Fruit fly (Drosophila melanogaster) S2 (cell line): ENCODE results near the gene Phf7.
"Not testable (repeated sequence)": the region's sequence is repeated elsewhere in the genome, so short reads cannot be mapped to it uniquely, and the experiment has no call there.

Experiments used
- CG8478 ChIP-seq: fragments of >200 bp; optimal IDR thresholded peaks from 2 replicates; lab custom pipeline; 2018
- CTCF ChIP-seq, 2 experiments: fragments of >200 bp; optimal IDR thresholded peaks; 2 replicates each; lab custom pipeline; 2018

Phf7 gene

DNA sequence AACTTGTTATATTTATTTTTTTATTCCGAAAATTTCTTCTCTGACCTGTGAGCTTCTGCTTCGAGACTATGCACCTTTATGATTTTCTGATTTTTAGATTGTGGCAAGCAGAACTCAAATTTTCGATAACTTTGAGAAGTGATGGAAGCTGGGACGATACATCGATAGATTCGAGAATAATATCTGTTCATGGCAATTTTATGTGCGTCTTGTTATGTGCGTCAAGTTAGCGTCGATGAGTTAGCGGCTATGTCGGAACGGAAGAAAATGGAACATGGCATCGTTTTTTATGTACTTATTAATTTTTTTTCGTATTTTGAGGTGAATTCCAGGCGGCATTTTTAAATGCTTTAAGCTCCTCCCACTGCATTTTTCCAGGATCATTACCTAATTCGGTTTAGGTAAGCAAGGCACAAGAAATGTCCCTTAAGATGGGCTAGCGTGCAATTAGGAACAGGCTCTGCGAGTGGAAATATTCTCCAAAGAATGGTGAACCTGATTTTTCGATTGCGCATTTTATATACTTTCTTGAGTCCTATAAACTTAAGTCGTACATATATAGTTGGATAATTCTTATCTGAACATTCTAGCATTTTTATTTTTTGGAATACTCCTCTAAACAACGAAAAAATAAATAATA, at the start of gene Phf7:
TSS of gene Phf7 (minus strand) at position 58 of the 640 bp plus-strand sequence.
- no peak for TF ChIP-seq CG8478 (lab: Kevin White, UChicago)
- peak in 1 of 2 experiments; percentile 30 for TF ChIP-seq CTCF (optimal IDR thresholded peaks at IDR 0.05; lab: Kevin White, UChicago)

DNA sequence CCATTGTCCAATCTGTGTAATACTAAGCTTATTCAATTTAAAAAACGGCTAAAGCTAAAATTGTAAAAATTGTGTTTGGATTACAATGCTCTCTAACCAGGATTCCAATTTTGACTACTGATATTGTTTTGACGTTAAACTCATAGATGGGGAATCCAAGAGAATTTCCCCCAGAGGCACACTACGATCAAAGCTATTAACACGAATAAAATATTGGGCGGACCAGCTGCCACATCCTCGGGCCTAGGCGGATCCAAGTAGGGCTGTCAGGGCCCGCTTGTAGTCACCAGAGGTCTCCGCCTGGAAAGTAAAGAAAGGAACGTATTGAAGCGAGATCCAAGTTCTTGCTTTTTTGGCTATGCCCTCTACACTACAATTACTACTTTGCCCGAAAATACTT, 43.9 kb upstream of the Phf7 start, which contains the start of gene SdicB:
TSS of gene SdicB (minus strand) at position 101 of the 400 bp plus-strand sequence.
- TF ChIP-seq CG8478 (lab: Kevin White, UChicago); CTCF (optimal IDR thresholded peaks at IDR 0.05; lab: Kevin White, UChicago): not testable (repeated sequence)

DNA sequence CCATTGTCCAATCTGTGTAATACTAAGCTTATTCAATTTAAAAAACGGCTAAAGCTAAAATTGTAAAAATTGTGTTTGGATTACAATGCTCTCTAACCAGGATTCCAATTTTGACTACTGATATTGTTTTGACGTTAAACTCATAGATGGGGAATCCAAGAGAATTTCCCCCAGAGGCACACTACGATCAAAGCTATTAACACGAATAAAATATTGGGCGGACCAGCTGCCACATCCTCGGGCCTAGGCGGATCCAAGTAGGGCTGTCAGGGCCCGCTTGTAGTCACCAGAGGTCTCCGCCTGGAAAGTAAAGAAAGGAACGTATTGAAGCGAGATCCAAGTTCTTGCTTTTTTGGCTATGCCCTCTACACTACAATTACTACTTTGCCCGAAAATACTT, 36.2 kb upstream of the Phf7 start, which contains the start of gene SdicA:
TSS of gene SdicA (minus strand) at position 101 of the 400 bp plus-strand sequence.
- TF ChIP-seq CTCF (optimal IDR thresholded peaks at IDR 0.05; lab: Kevin White, UChicago); CG8478 (lab: Kevin White, UChicago): not testable (repeated sequence)

DNA sequence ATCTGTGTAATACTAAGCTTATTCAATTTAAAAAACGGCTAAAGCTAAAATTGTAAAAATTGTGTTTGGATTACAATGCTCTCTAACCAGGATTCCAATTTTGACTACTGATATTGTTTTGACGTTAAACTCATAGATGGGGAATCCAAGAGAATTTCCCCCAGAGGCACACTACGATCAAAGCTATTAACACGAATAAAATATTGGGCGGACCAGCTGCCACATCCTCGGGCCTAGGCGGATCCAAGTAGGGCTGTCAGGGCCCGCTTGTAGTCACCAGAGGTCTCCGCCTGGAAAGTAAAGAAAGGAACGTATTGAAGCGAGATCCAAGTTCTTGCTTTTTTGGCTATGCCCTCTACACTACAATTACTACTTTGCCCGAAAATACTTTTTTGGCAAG, 28.5 kb upstream of the Phf7 start, which contains the start of gene Sdic3:
TSS of gene Sdic3 (minus strand) at position 101 of the 400 bp plus-strand sequence.
- TF ChIP-seq CG8478 (lab: Kevin White, UChicago); CTCF (optimal IDR thresholded peaks at IDR 0.05; lab: Kevin White, UChicago): not testable (repeated sequence)

DNA sequence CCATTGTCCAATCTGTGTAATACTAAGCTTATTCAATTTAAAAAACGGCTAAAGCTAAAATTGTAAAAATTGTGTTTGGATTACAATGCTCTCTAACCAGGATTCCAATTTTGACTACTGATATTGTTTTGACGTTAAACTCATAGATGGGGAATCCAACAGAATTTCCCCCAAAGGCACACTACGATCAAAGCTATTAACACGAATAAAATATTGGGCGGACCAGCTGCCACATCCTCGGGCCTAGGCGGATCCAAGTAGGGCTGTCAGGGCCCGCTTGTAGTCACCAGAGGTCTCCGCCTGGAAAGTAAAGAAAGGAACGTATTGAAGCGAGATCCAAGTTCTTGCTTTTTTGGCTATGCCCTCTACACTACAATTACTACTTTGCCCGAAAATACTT, 20.8 kb upstream of the Phf7 start, which contains the start of gene Sdic2:
TSS of gene Sdic2 (minus strand) at position 101 of the 400 bp plus-strand sequence.
- not testable (repeated sequence) for TF ChIP-seq CG8478 (lab: Kevin White, UChicago); CTCF (optimal IDR thresholded peaks at IDR 0.05; lab: Kevin White, UChicago)

DNA sequence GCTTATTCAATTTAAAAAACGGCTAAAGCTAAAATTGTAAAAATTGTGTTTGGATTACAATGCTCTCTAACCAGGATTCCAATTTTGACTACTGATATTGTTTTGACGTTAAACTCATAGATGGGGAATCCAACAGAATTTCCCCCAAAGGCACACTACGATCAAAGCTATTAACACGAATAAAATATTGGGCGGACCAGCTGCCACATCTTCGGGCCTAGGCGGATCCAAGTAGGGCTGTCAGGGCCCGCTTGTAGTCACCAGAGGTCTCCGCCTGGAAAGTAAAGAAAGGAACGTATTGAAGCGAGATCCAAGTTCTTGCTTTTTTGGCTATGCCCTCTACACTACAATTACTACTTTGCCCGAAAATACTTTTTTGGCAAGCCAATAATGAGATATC, 12.9 kb upstream of the Phf7 start, which contains the start of gene Sdic1:
TSS of gene Sdic1 (minus strand) at position 101 of the 400 bp plus-strand sequence.
- not testable (repeated sequence) for TF ChIP-seq CG8478 (lab: Kevin White, UChicago); CTCF (optimal IDR thresholded peaks at IDR 0.05; lab: Kevin White, UChicago)

DNA sequence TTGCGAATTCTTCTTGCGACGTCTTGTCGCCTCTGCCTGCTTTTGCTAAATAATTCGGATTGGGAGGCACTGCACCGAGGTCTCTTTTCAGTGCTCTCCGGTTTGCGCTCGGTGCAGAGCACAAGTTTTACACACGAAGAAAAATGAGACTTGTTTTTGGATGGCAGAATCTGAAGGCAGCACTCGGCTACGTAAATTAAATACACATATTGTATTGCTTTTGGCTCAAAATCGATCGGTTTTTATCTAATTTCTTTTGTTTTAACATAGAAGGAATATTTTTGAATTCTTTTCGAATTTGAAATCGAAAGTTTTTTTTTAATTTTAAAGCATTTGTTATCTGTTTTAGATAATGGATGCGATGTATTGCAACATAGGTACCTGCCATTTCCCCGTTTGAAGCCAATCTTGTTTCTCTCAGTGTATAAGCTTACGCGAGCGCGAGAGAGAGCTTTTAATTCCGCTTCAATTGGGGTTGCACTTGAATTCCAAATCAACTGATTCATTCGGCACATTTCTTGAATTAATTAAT, 7.9 kb upstream of the Phf7 start, which contains the start of gene AnxB10:
TSS of gene AnxB10 (minus strand) at position 51 of the 532 bp plus-strand sequence.
- TF ChIP-seq CTCF (optimal IDR thresholded peaks at IDR 0.05; lab: Kevin White, UChicago) (no peak), CG8478 (lab: Kevin White, UChicago) (no peak)

DNA sequence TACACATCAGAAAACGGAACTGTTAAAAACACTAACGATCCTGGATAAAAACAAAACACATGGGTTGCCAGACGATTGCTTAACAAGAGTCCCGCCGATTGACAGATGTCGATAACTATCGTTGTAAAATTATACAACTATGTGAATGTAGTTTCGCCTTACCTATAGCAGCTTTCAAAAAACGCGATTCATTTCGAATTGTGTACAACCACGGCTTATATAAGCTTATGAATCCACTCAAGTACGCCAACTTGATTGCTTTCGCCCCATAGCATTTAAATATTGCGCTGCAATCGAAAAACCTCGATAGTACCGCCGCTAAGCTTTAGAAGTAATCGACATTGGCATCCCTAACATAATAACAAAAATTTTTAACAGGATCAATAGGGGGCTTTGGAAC, 4.3 kb upstream of the Phf7 start, which contains the start of the genes CG9581 and CG9578:
TSS of gene CG9581 (minus strand) at position 84 of the 400 bp plus-strand sequence.
TSS of gene CG9578 (plus strand) at position 325 of the 400 bp plus-strand sequence.
- no peak for TF ChIP-seq CG8478 (lab: Kevin White, UChicago)
- no peak for TF ChIP-seq CTCF (optimal IDR thresholded peaks at IDR 0.05; lab: Kevin White, UChicago)

DNA sequence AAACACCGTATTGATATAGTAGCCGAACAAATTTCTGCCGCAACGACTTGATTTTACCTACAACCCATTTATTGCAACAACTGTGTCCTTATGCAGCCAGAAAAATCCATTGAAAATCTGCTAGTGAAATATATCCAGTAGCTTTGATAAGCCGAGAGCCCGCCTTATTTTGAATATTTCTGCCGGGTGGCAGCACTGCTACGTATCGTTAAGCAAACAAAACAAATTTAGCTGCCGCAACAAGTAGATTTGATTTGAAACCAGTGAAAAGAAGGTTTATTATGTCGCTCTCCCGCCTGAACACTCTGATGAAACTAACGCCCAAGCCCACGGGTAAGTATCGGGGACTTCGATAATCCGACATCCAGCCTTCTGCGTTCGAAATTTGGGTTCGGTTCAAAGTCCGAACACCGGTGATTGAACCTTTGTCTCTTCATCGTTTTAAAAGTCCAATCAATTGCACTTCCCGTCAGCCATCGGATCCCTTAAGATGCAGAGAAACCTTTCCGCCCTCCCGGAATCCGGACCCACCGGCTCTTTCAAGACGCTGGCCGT, 931 bp upstream of the Phf7 start, which contains the start of gene CG9577:
TSS of gene CG9577 (plus strand) at position 190 of the 555 bp plus-strand sequence.
- TF ChIP-seq CG8478 (lab: Kevin White, UChicago) (no peak), CTCF (optimal IDR thresholded peaks at IDR 0.05; lab: Kevin White, UChicago) (no peak)

DNA sequence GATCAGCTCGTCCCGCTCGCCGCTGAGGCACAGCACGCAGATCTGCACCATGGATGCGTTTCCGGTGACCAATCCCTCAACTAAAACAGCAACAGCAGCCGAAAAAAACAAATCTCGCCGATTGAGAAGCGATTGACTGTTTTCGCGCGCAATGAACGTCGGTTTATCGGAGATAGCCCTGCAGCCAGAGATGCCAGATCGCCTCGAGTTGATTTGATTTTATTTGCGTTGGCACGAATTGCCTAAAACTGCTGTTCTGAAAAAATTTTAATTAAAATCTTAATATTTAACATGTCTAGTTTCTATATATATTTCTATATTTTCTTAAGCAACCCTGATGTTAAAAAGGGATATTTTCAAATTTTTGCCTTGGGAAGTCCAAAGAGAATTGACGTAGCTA, 3.0 kb downstream of the Phf7 start:
- no peak for TF ChIP-seq CTCF (optimal IDR thresholded peaks at IDR 0.05; lab: Kevin White, UChicago)

DNA sequence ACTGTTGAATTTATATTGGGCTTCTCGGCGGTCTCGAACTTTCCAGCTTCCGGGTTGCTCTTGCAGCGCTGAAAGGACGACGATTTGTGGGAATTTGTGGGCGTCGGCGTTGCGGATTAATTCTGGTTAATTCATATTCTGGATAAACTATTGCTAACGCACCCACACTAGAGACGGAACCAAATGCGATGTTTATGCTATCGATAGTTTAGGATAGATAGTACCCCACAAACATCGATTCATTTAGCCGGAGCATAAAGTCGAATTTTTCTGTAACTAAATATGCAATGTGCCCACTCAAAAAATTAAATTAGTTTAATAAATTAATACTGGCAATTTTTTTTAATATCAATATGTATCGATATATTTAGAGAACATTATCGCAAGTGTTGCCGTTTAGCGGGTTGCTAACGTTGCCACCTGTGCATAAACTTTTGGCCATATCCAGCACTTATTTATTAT, 5.9 kb downstream of the Phf7 start, which contains the start of gene Rab35:
TSS of gene Rab35 (minus strand) at position 194 of the 462 bp plus-strand sequence.
- TF ChIP-seq CG8478 (lab: Kevin White, UChicago), result no peak
- no peak for TF ChIP-seq CTCF (optimal IDR thresholded peaks at IDR 0.05; lab: Kevin White, UChicago)

DNA sequence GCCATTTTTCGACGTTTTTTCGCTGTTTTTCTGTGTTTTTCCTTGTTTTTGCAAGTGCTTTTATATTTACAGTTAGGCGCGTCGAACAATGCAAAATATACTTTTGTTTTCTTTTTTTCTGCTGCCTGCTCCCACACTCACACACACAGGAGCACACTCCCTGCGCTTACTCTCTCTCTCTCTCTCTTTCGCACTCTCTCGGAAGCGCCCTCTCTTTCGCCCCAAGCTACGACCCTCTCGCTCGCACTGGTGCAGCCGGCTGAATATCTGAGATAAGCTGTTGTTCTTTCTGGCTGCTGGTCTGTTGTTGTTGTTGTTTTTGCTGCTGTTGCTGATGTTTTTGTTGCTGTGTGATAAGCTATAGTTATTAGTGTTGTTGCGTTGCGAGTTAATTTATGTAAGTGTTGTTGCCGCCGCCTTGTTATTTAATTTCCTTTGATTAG, 6.7 kb downstream of the Phf7 start:
- TF ChIP-seq CG8478 (lab: Kevin White, UChicago), result no peak
- TF ChIP-seq CTCF (optimal IDR thresholded peaks at IDR 0.05; lab: Kevin White, UChicago), result no peak

DNA sequence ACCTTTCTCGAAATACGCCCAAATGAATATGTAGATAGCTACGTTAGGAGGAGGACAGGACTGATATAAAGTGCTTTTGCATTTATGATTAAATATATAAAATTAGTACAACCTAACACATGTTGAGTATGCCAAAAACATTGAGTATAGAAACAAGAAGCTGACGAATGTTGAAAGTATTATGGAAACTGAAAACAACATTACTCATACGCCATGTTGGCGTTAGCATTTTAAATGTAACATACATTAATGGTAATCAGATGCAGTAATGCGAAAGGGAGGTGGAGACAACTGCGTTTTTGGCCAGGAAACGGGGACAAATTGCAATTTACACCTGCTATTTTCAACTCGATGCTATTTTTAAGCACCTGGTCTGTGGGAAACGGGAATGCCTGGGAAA, 7.1 kb downstream of the Phf7 start:
- TF ChIP-seq CG8478 (lab: Kevin White, UChicago), result no peak
- no peak for TF ChIP-seq CTCF (optimal IDR thresholded peaks at IDR 0.05; lab: Kevin White, UChicago)

DNA sequence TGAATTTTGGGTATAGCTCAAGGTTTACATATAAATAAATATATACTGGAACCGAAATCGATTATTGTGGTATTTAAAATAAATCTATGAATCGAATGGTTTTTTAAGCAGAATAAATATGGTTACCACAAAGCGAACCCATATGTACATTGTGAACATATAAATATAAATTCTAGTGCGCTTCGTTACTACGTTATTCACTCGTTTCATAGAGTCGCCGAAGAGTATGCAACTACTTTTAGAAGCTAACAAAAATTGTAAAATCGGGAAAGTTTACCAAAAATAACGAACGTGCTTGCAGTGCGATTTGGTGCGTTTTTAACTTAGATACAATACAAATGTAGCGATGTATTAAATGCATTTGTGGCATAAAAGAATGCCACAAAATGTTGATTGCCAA, 9.7 kb downstream of the Phf7 start:
- TF ChIP-seq CG8478 (lab: Kevin White, UChicago) (no peak), CTCF (optimal IDR thresholded peaks at IDR 0.05; lab: Kevin White, UChicago) (no peak)
